Fruit fly (Drosophila melanogaster) whole organism, embryonic: ENCODE measurements around the gene CG31365.

ENCODE experiments used
- CG10267 ChIP-seq: fragments of 200-800 bp; sonication (Bioruptor generic); optimal IDR thresholded peaks from 2 replicates; lab custom pipeline; 2018; ENCODE audit warnings: missing biosample characterization, mild to moderate bottlenecking, missing genetic modification characterization, moderate library complexity
- CG10321 ChIP-seq: fragments of 200-800 bp; sonication (Bioruptor generic); IDR thresholded peaks from 2 replicates; pipeline ENCODE4 v1.3.6; 2022; ENCODE audit warnings: missing biosample characterization, missing genetic modification characterization
- CG11560 ChIP-seq: fragments of 200-800 bp; sonication (Bioruptor generic); IDR thresholded peaks from 3 replicates; pipeline ENCODE4 v1.3.6; 2022; ENCODE audit warnings: missing biosample characterization, missing genetic modification characterization
- CG14050 ChIP-seq: fragments of 200-800 bp; sonication (Bioruptor generic); IDR thresholded peaks from 3 replicates; pipeline ENCODE4 v1.3.6; 2022; ENCODE audit warnings: missing biosample characterization, missing genetic modification characterization
- CG15696 ChIP-seq: fragments of 200-800 bp; sonication (Bioruptor generic); optimal IDR thresholded peaks from 2 replicates; lab custom pipeline; 2019; ENCODE audit warnings: missing biosample characterization, mild to moderate bottlenecking, missing genetic modification characterization, moderate library complexity
- CG17385 ChIP-seq: fragments of 200-800 bp; sonication (Bioruptor generic); optimal IDR thresholded peaks from 3 replicates; lab custom pipeline; 2018; ENCODE audit warnings: missing biosample characterization, mild to moderate bottlenecking, missing genetic modification characterization
- CG2202 ChIP-seq: fragments of 200-800 bp; sonication (Bioruptor generic); optimal IDR thresholded peaks from 2 replicates; lab custom pipeline; 2018; ENCODE audit warnings: missing biosample characterization, mild to moderate bottlenecking, missing genetic modification characterization
- CG3065 ChIP-seq: fragments of 200-800 bp; sonication (Bioruptor generic); optimal IDR thresholded peaks from 2 replicates; lab custom pipeline; 2016; ENCODE audit warnings: missing biosample characterization, missing genetic modification characterization
- CG33557 ChIP-seq: fragments of 200-800 bp; sonication (Bioruptor generic); optimal IDR thresholded peaks from 2 replicates; lab custom pipeline; 2019; ENCODE audit warnings: missing biosample characterization, mild to moderate bottlenecking, missing genetic modification characterization, moderate library complexity
- CG3726 ChIP-seq: fragments of 200-800 bp; sonication (Bioruptor generic); IDR thresholded peaks from 3 replicates; pipeline ENCODE4, ENCODE4 v1.3.6; 2022; ENCODE audit warnings: missing biosample characterization, missing genetic modification characterization
- CG4282 ChIP-seq: fragments of 200-800 bp; sonication (Bioruptor generic); optimal IDR thresholded peaks from 2 replicates; lab custom pipeline; 2016; ENCODE audit warnings: missing biosample characterization, missing genetic modification characterization
- CG4328 ChIP-seq: fragments of 200-800 bp; sonication (Bioruptor generic); optimal IDR thresholded peaks from 3 replicates; lab custom pipeline; 2017; ENCODE audit warnings: missing biosample characterization, missing genetic modification reagents, missing genetic modification characterization
- CG4404 ChIP-seq: fragments of 200-800 bp; sonication (Bioruptor generic); IDR thresholded peaks from 2 replicates; pipeline ENCODE4 v1.3.6; 2022; ENCODE audit warnings: missing biosample characterization, missing genetic modification characterization
- CG4707 ChIP-seq: fragments of 200-800 bp; sonication (Bioruptor generic); optimal IDR thresholded peaks from 2 replicates; lab custom pipeline; 2018; ENCODE audit warnings: missing biosample characterization, mild to moderate bottlenecking, missing genetic modification characterization, moderate library complexity
- CG6791 ChIP-seq: fragments of 200-800 bp; sonication (Bioruptor generic); IDR thresholded peaks from 3 replicates; pipeline ENCODE4 v1.3.6; 2022; ENCODE audit warnings: missing biosample characterization, missing genetic modification characterization; ENCODE audit not compliant: partially characterized antibody
- CG7786 ChIP-seq: fragments of 200-800 bp; sonication (Bioruptor generic); optimal IDR thresholded peaks from 2 replicates; lab custom pipeline; 2016; ENCODE audit warnings: missing biosample characterization, missing genetic modification characterization
- CHES-1-like ChIP-seq: fragments of 200-800 bp; sonication (Bioruptor generic); optimal IDR thresholded peaks from 2 replicates; lab custom pipeline; 2016; ENCODE audit warnings: missing biosample characterization, missing genetic modification characterization
- D19B ChIP-seq: fragments of 200-800 bp; sonication (Bioruptor generic); optimal IDR thresholded peaks from 2 replicates; lab custom pipeline; 2017; ENCODE audit warnings: missing biosample characterization, mild to moderate bottlenecking, missing genetic modification characterization
- Dad ChIP-seq: fragments of 200-800 bp; sonication (Bioruptor generic); optimal IDR thresholded peaks from 3 replicates; lab custom pipeline; 2016; ENCODE audit warnings: missing biosample characterization, missing genetic modification characterization
- Dp ChIP-seq: fragments of 200-800 bp; sonication (Bioruptor generic); optimal IDR thresholded peaks from 2 replicates; lab custom pipeline; 2018; ENCODE audit warnings: missing biosample characterization, mild to moderate bottlenecking, missing genetic modification characterization, moderate library complexity
- Dref ChIP-seq: fragments of 200-800 bp; sonication (Bioruptor generic); IDR thresholded peaks from 2 replicates; pipeline ENCODE4 v1.3.6; 2022; ENCODE audit warnings: missing biosample characterization, missing genetic modification characterization
- E2f2 ChIP-seq: fragments of 200-800 bp; sonication (Bioruptor generic); IDR thresholded peaks from 2 replicates; pipeline ENCODE4 v1.3.6; 2022; ENCODE audit warnings: missing biosample characterization, missing genetic modification characterization
- Elba2 ChIP-seq: fragments of 200-800 bp; sonication (Bioruptor generic); optimal IDR thresholded peaks from 3 replicates; lab custom pipeline; 2016; ENCODE audit warnings: missing biosample characterization, missing genetic modification characterization
- Fer2 ChIP-seq: fragments of 200-800 bp; sonication (Bioruptor generic); optimal IDR thresholded peaks from 2 replicates; lab custom pipeline; 2018; ENCODE audit warnings: missing biosample characterization, mild to moderate bottlenecking, missing genetic modification characterization, moderate library complexity
- GATAe ChIP-seq: fragments of 200-800 bp; sonication (Bioruptor generic); conservative IDR thresholded peaks from 2 replicates; pipeline ENCODE4 v1.3.6; 2022; ENCODE audit warnings: missing biosample characterization, missing genetic modification characterization
- Gug ChIP-seq: fragments of 200-800 bp; sonication (Bioruptor generic); IDR thresholded peaks from 4 replicates; pipeline ENCODE4 v1.3.6; 2022; ENCODE audit warnings: missing biosample characterization, missing genetic modification characterization
- HLHmδ ChIP-seq: fragments of 200-800 bp; sonication (Bioruptor generic); optimal IDR thresholded peaks from 2 replicates; lab custom pipeline; 2018; ENCODE audit warnings: missing biosample characterization, mild to moderate bottlenecking, missing genetic modification characterization, moderate library complexity
- Lpt ChIP-seq: fragments of >200 bp; optimal IDR thresholded peaks from 2 replicates; lab custom pipeline; 2018; ENCODE audit warnings: missing biosample characterization, missing genetic modification characterization
- Mad ChIP-seq: fragments of 200-800 bp; sonication (Bioruptor generic); optimal IDR thresholded peaks from 2 replicates; lab custom pipeline; 2016; ENCODE audit warnings: missing biosample characterization, missing genetic modification characterization
- amos ChIP-seq: fragments of 200-800 bp; sonication (Bioruptor generic); IDR thresholded peaks from 2 replicates; pipeline ENCODE4 v1.3.6; 2022; ENCODE audit warnings: missing biosample characterization, missing genetic modification characterization; ENCODE audit not compliant: partially characterized antibody
- aop ChIP-seq: fragments of 200-800 bp; sonication (Bioruptor generic); IDR thresholded peaks from 2 replicates; pipeline ENCODE4 v1.3.6; 2022; ENCODE audit warnings: missing biosample characterization, missing genetic modification characterization
- ap ChIP-seq: fragments of 200-800 bp; sonication (Bioruptor generic); IDR thresholded peaks from 2 replicates; pipeline ENCODE4 v1.3.6; 2022; ENCODE audit warnings: missing biosample characterization, missing genetic modification characterization
- ase ChIP-seq: fragments of 200-800 bp; sonication (Bioruptor generic); IDR thresholded peaks from 3 replicates; pipeline ENCODE4 v1.3.6; 2022; ENCODE audit warnings: missing biosample characterization, missing genetic modification characterization
- bigmax ChIP-seq: fragments of 200-800 bp; sonication (Bioruptor generic); optimal IDR thresholded peaks from 2 replicates; lab custom pipeline; 2018; ENCODE audit warnings: missing biosample characterization, mild to moderate bottlenecking, missing genetic modification characterization
- dan ChIP-seq: fragments of 200-800 bp; sonication (Bioruptor generic); IDR thresholded peaks from 2 replicates; pipeline ENCODE4 v1.3.6; 2022; ENCODE audit warnings: missing biosample characterization, missing genetic modification characterization
- dpn ChIP-seq, 2 experiments: fragments of 200-800 bp; sonication (Bioruptor generic); optimal IDR thresholded peaks; 3 replicates each; lab custom pipeline; 2016; ENCODE audit warnings: missing biosample characterization in 2 of 2, missing genetic modification characterization in 2 of 2
- emc ChIP-seq: fragments of 200-800 bp; sonication (Bioruptor generic); optimal IDR thresholded peaks from 2 replicates; lab custom pipeline; 2016; ENCODE audit warnings: missing biosample characterization, missing genetic modification characterization
- ftz-f1 ChIP-seq: fragments of 200-800 bp; sonication (Bioruptor generic); optimal IDR thresholded peaks from 2 replicates; lab custom pipeline; 2016; ENCODE audit warnings: missing biosample characterization, missing genetic modification characterization
- gsb ChIP-seq: fragments of 200-800 bp; sonication (Bioruptor generic); IDR thresholded peaks from 2 replicates; pipeline ENCODE4 v1.3.6; 2022; ENCODE audit warnings: missing biosample characterization, missing genetic modification characterization
- klu ChIP-seq: fragments of 200-800 bp; sonication (Bioruptor generic); IDR thresholded peaks from 2 replicates; pipeline ENCODE4 v1.3.6; 2022; ENCODE audit warnings: missing biosample characterization, missing genetic modification characterization
- kni ChIP-seq: fragments of 200-800 bp; sonication (Bioruptor generic); optimal IDR thresholded peaks from 3 replicates; lab custom pipeline; 2017; ENCODE audit warnings: mild to moderate bottlenecking, missing biosample characterization, missing genetic modification reagents, missing genetic modification characterization
- oc ChIP-seq: fragments of 200-800 bp; sonication (Bioruptor generic); optimal IDR thresholded peaks from 2 replicates; lab custom pipeline; 2018; ENCODE audit warnings: missing biosample characterization, mild to moderate bottlenecking, missing genetic modification characterization, moderate library complexity
- odd ChIP-seq: fragments of 200-800 bp; sonication (Bioruptor generic); optimal IDR thresholded peaks from 2 replicates; lab custom pipeline; 2017; ENCODE audit warnings: missing biosample characterization, mild to moderate bottlenecking, missing genetic modification characterization
- otp ChIP-seq: fragments of 200-800 bp; sonication (Bioruptor generic); IDR thresholded peaks from 3 replicates; pipeline ENCODE4, ENCODE4 v1.3.6; 2022; ENCODE audit warnings: missing biosample characterization, missing genetic modification characterization
- pan ChIP-seq, 4 experiments: fragments of >200 bp in 3 of 4; fragments of 200-800 bp in 1 of 4; sonication (Bioruptor generic) in 1 of 4; optimal IDR thresholded peaks in 3 of 4; IDR thresholded peaks in 1 of 4; 2 replicates each; pipeline versions ENCODE4 v1.3.6 to Lab custom; 2017 to 2022; ENCODE audit warnings: missing biosample characterization in 2 of 4, missing genetic modification characterization in 2 of 4, mixed read lengths in 1 of 4
- pita ChIP-seq: fragments of 200-800 bp; sonication (Bioruptor generic); optimal IDR thresholded peaks from 2 replicates; lab custom pipeline; 2017; ENCODE audit warnings: missing biosample characterization, mild to moderate bottlenecking, missing genetic modification characterization
- sd ChIP-seq: fragments of 200-800 bp; sonication (Bioruptor generic); optimal IDR thresholded peaks from 3 replicates; lab custom pipeline; 2018; ENCODE audit warnings: missing biosample characterization, mild to moderate bottlenecking, missing genetic modification characterization, moderate library complexity
- sna ChIP-seq: fragments of 200-800 bp; sonication (Bioruptor generic); IDR thresholded peaks from 2 replicates; pipeline ENCODE4 v1.3.6; 2022; ENCODE audit warnings: missing biosample characterization, missing genetic modification characterization; ENCODE audit not compliant: partially characterized antibody
- trem ChIP-seq: fragments of 200-800 bp; optimal IDR thresholded peaks from 3 replicates; lab custom pipeline; 2019; ENCODE audit warnings: missing biosample characterization, mild to moderate bottlenecking, missing genetic modification characterization, moderate library complexity
- zf30C ChIP-seq: fragments of 200-800 bp; sonication (Bioruptor generic); optimal IDR thresholded peaks from 3 replicates; lab custom pipeline; 2018; ENCODE audit warnings: missing biosample characterization, mild to moderate bottlenecking, missing genetic modification characterization

The CG31365 gene

DNA sequence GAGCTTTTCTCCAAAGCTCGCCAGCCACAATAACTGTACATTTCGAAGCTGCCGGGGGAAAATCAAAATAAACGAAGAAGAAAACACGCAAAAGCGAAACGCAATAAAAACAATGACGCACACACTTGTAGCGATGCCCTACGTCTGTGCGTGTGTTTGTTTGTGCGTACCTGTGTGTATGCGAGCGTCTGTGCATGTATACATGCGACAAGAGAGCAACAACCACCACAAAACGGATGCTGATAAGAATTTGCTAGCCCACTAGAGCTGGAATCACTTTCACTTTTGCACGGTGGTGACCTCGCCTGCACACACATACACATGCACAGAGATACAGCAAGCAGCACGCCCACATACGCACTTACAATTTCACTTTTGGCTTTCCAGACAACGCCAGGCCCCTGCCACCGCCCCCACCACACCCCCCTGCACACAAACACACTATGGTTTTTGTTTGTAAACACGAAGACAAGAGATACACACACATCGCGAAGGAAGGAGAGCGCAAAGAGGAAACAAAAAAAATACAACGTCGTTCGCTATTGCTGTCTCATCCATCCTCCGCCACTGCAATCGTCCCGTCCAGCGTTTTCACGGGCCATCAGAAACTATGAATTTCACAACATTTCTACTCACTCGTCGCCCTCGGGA lies 30.8 kb upstream of the CG31365 start (continued):
- no peak for TF ChIP-seq dan
- TF ChIP-seq pita (GFP tag; lab: Kevin White, UChicago): no peak
- no peak for TF ChIP-seq GATAe (GFP tag; lab: Robert Waterston, UW)
- peak; percentile 45 for TF ChIP-seq HLHmδ (GFP tag; lab: Kevin White, UChicago)
- TF ChIP-seq CG2202 (tag; lab: Kevin White, UChicago): no peak
- TF ChIP-seq ap: no peak
- TF ChIP-seq aop (GFP tag; lab: Robert Waterston, UW): no peak
- peak; percentile 4; the same call in 1 of the 2 replicates for TF ChIP-seq amos
- TF ChIP-seq Gug (GFP tag; lab: Robert Waterston, UW): no peak
- no peak for TF ChIP-seq dpn (GFP tag; optimal IDR thresholded peaks at IDR 0.05; lab: Kevin White, UChicago)
- no peak for TF ChIP-seq CG10267 (tag; lab: Kevin White, UChicago)
- TF ChIP-seq klu: no peak; the same call in 1 of the 2 replicates
- TF ChIP-seq CG33557 (GFP tag; lab: Kevin White, UChicago): peak; percentile 58
- peak; percentile 14; the same call in 1 of the 2 replicates for TF ChIP-seq E2f2 (GFP tag; lab: Robert Waterston, UW)
- TF ChIP-seq Dref (GFP tag; lab: Robert Waterston, UW): no peak
- TF ChIP-seq trem (tag; lab: Kevin White, UChicago): peak; percentile 19
- TF ChIP-seq CG4328 (GFP tag; lab: Kevin White, UChicago): peak; percentile 3
- no peak for TF ChIP-seq CHES-1-like (GFP tag; lab: Kevin White, UChicago)
- TF ChIP-seq CG6791 (GFP tag; lab: Robert Waterston, UW): peak; percentile 32; the same call in 1 of the 3 replicates
- no peak for TF ChIP-seq ase
- TF ChIP-seq Dad (GFP tag; lab: Kevin White, UChicago): no peak
- peak; percentile 70 for TF ChIP-seq CG17385 (GFP tag; lab: Kevin White, UChicago)
- TF ChIP-seq Mad (GFP tag; lab: Kevin White, UChicago): no peak
- peak; percentile 42 for TF ChIP-seq ftz-f1 (GFP tag; lab: Kevin White, UChicago)
- TF ChIP-seq Elba2: no peak
- TF ChIP-seq CG4282 (GFP tag; lab: Kevin White, UChicago): no peak
- no peak for TF ChIP-seq D19B (GFP tag; lab: Kevin White, UChicago)
- no peak for TF ChIP-seq CG3726 (GFP tag; lab: Robert Waterston, UW)
- no peak for TF ChIP-seq CG3065 (GFP tag; lab: Kevin White, UChicago)
- peak; percentile 59 for TF ChIP-seq sd (tag; lab: Kevin White, UChicago)
- no peak for TF ChIP-seq CG11560 (tag; lab: Robert Waterston, UW)
- TF ChIP-seq CG14050: no peak
- TF ChIP-seq Dp: no peak
- TF ChIP-seq pan (optimal IDR thresholded peaks at IDR 0.05; lab: Kevin White, UChicago): no peak
- no peak for TF ChIP-seq pan (GFP tag; optimal IDR thresholded peaks at IDR 0.05 in 1 of 2, IDR thresholded peaks at IDR 0.05 in 1 of 2)
- no peak for TF ChIP-seq bigmax (GFP tag; lab: Kevin White, UChicago)
- no peak for TF ChIP-seq Fer2 (tag; lab: Kevin White, UChicago)
- TF ChIP-seq gsb (GFP tag; lab: Robert Waterston, UW): no peak
- TF ChIP-seq CG4707: peak; percentile 35
- peak; percentile 80 for TF ChIP-seq kni (GFP tag; lab: Kevin White, UChicago)
- TF ChIP-seq otp (GFP tag; lab: Robert Waterston, UW): no peak
- TF ChIP-seq CG10321 (GFP tag; lab: Robert Waterston, UW): 0 out of 2 replicates have a peak, but pooled peaks have one; percentile 38
- no peak for TF ChIP-seq CG7786 (GFP tag; lab: Kevin White, UChicago)
- TF ChIP-seq CG15696 (tag; lab: Kevin White, UChicago): peak; percentile 5
- peak; percentile 4 for TF ChIP-seq oc (tag; lab: Kevin White, UChicago)
- TF ChIP-seq Lpt (GFP tag; lab: Kevin White, UChicago): no peak
- TF ChIP-seq sna (GFP tag; lab: Robert Waterston, UW): no peak
- TF ChIP-seq zf30C: no peak
- peak; percentile 62 for TF ChIP-seq odd
- no peak for TF ChIP-seq emc (GFP tag; lab: Kevin White, UChicago)
- TF ChIP-seq CG4404 (GFP tag; lab: Robert Waterston, UW): no peak
